Worm (Caenorhabditis elegans): ENCODE measurements around the gene C01G10.15.
"Not testable (repeated sequence)": the region's sequence is repeated elsewhere in the genome, so short reads cannot be mapped to it uniquely, and the experiment has no call there.

DNA sequence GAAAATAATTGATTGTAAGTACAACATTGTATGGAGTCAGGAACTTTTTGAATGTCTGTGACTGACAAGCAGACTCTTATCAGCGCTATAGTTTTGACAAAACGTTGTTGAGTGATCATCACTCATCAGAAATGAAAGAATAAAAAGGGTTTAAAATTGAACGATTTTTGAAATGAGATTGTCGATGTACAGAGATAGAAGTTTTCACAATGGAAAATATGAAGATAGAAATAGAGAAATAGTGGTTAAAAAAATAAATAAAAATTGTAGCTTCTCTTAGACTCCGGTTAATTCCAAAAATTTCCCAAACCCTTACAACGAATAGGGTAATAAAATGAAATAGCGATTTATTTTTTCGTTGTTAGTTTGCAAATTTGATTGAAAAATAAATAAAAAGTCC is 38.1 kb upstream of the C01G10.15 start, which contains the start of gene ugt-30:
- not testable (repeated sequence) for TF ChIP-seq ceh-27 (GFP tag; optimal IDR thresholded peaks at IDR 0.05); unc-62 (GFP tag; optimal IDR thresholded peaks at IDR 0.05); rpc-1 (optimal IDR thresholded peaks at IDR 0.05); rpc-1 (tag; optimal IDR thresholded peaks at IDR 0.05); xnd-1 (tag; optimal IDR thresholded peaks at IDR 0.05); hmg-1.2 (GFP tag; IDR thresholded peaks at IDR 0.05)

Measured in whole organism, young adult.